Worm (Caenorhabditis elegans) whole organism, L4 larva: ENCODE data around the gene Y4C6B.2.

Source experiments
- T26A8.4 ChIP-seq: fragments of 200-800 bp; sonication (Bioruptor generic); IDR thresholded peaks from 2 replicates; pipeline ENCODE4 v1.3.6; 2022; ENCODE audit warnings: missing genetic modification characterization, missing compliant biosample characterization
- jun-1 ChIP-seq: fragments of 150-350 bp; optimal IDR thresholded peaks from 2 replicates; lab custom pipeline; 2014; ENCODE audit warnings: missing biosample characterization, missing genetic modification reagents, missing genetic modification characterization
- lsy-2 ChIP-seq, 2 experiments: fragments of 150-350 bp in 1 of 2; sonication (generic microtip) in 1 of 2; optimal IDR thresholded peaks; 2 replicates each; lab custom pipeline; 2014 to 2017; ENCODE audit warnings: missing biosample characterization in 2 of 2, missing genetic modification characterization in 2 of 2
- nhr-111 ChIP-seq: fragments of 200-800 bp; sonication (Bioruptor generic); optimal IDR thresholded peaks from 2 replicates; lab custom pipeline; 2018; ENCODE audit warnings: mild to moderate bottlenecking, missing genetic modification characterization, missing compliant biosample characterization

DNA sequence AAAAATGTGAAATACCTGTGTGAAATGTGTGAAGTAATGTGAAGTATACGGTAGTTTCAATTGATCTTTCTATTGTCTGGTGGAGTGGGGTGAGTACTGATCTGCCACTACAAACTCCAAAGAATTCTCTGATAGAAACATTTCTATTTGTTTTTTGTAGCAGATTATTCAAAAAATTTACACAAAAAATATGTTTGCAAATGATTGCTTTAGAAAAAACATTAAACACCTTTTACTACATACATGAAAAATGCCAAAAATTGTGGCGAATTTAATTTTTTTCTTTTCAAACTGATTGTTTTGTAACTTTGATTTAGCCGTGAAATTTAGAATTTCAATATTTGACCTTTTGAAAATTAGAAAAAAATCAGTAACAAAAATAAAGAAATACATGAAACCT lies 29.6 kb upstream of the Y4C6B.2 start, which contains the start of gene ZK354.3:
- no peak for TF ChIP-seq jun-1
- no peak for TF ChIP-seq nhr-111 (GFP tag; lab: Kevin White, UChicago)
- no peak for TF ChIP-seq T26A8.4 (GFP tag; lab: Robert Waterston, UW)
- TF ChIP-seq lsy-2 (tag; optimal IDR thresholded peaks at IDR 0.05; lab: Kevin White, UChicago) = no peak
